Fruit fly (Drosophila melanogaster) whole organism: ENCODE measurements around the gene CG9471.

Experiments
- CG8478 ChIP-seq: fragments of >200 bp; optimal IDR thresholded peaks from 2 replicates; lab custom pipeline; 2018; ENCODE audit warnings: inconsistent platforms
- Dll ChIP-seq: fragments of >200 bp; optimal IDR thresholded peaks from 2 replicates; lab custom pipeline; 2017
- EcR ChIP-seq, 2 experiments: fragments of >200 bp; optimal IDR thresholded peaks; 2 replicates each; lab custom pipeline; 2017; ENCODE audit warnings: missing biosample characterization in 2 of 2, missing genetic modification characterization in 2 of 2, missing genetic modification reagents in 2 of 2
- pan ChIP-seq: fragments of >200 bp; optimal IDR thresholded peaks from 2 replicates; lab custom pipeline; 2017
- psq ChIP-seq: fragments of >200 bp; optimal IDR thresholded peaks from 2 replicates; lab custom pipeline; 2017
- usp ChIP-seq: fragments of >200 bp; optimal IDR thresholded peaks from 2 replicates; lab custom pipeline; 2017; ENCODE audit warnings: missing biosample characterization, missing genetic modification characterization, mixed read lengths

DNA sequence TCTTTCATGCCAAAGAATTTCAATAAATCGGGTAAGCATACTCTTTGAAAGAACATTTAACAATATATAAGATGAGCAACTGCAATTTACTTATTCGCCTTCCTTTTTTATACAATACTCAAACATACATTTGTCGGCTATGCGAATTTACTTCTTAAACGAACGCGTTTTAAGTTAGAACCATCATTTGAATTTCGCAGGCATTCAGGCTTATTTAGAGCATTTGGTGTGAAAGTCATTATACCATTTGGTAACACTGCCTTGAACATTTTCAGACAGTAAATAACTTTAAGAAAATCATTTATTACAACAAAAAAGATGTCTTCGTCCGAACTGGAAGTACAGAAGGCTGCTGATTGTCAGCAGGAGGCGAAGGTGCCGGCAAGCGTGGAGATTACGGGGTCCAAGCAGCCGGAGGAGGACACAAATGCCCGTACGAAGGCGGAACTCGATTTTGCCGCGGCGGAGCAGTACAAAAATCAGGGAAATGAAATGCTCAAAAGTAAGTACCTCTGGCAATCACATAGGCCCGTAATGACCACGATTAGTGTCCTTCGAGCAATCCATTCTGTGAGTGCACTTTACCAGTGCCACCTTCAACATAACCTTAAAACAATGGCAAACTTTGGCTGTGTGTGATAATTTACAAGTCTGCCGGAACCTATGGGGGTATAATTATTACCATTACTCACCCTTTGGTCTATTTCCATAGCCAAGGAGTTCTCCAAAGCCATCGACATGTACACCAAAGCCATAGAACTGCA lies 23.3 kb downstream of the CG9471 start:
- TF ChIP-seq usp (GFP tag; lab: Kevin White, UChicago) (no peak), Dll (lab: Kevin White, UChicago) (no peak), psq (no peak), CG8478 (lab: Kevin White, UChicago) (no peak), EcR (GFP tag; optimal IDR thresholded peaks at IDR 0.05; lab: Kevin White, UChicago) (no peak), pan (no peak)
